Worm (Caenorhabditis elegans) whole organism, L1 larva: ENCODE data around the gene str-177.

Experiments
- aly-2 ChIP-seq: fragments of 150-350 bp; optimal IDR thresholded peaks from 2 replicates; lab custom pipeline; 2014; ENCODE audit warnings: missing biosample characterization, missing genetic modification characterization
- ces-1 ChIP-seq: fragments of 150-350 bp; optimal IDR thresholded peaks from 2 replicates; lab custom pipeline; 2014; ENCODE audit warnings: missing biosample characterization, missing genetic modification reagents, missing genetic modification characterization
- efl-3 ChIP-seq: fragments of 200-800 bp; sonication (Bioruptor generic); optimal IDR thresholded peaks from 2 replicates; lab custom pipeline; 2018; ENCODE audit warnings: mild to moderate bottlenecking, missing genetic modification characterization, missing compliant biosample characterization
- egl-27 ChIP-seq, 2 experiments: fragments of 150-350 bp in 1 of 2; sonication (generic microtip); optimal IDR thresholded peaks; 3 replicates each; lab custom pipeline; 2017 to 2018; ENCODE audit warnings: missing biosample characterization in 2 of 2, missing genetic modification characterization in 2 of 2, missing genetic modification reagents in 2 of 2
- nhr-77 ChIP-seq: fragments of 150-350 bp; optimal IDR thresholded peaks from 2 replicates; lab custom pipeline; 2014; ENCODE audit warnings: missing biosample characterization, missing genetic modification characterization
- unc-130 ChIP-seq: fragments of 150-350 bp; optimal IDR thresholded peaks from 2 replicates; lab custom pipeline; 2017; ENCODE audit warnings: missing biosample characterization, missing genetic modification characterization, inconsistent platforms

- no peak for TF ChIP-seq egl-27 (tag; optimal IDR thresholded peaks at IDR 0.05; lab: Kevin White, UChicago)
- TF ChIP-seq aly-2 (tag; lab: Kevin White, UChicago) = no peak
- no peak for TF ChIP-seq unc-130
- no peak for TF ChIP-seq ces-1 (GFP tag; lab: Kevin White, UChicago)
- TF ChIP-seq nhr-77 (tag; lab: Kevin White, UChicago) = no peak
- no peak for TF ChIP-seq efl-3 (GFP tag; lab: Kevin White, UChicago)
Measured at ce11 chrV:9225675-9226144, 26.9 kb upstream of the str-177 start, which contains the start of gene F07C3.2.
